Worm (Caenorhabditis elegans): ENCODE data around the gene Y75B8A.34.

Gene Y75B8A.34

ce11 chrIII:12366989-12367557 lies 7.7 kb downstream of the Y75B8A.34 start, which contains the start of gene Y75B8A.33 (continued):
- TF ChIP-seq Y48G9A.11 (GFP tag; IDR thresholded peaks at IDR 0.05), result peak; percentile 38; the same call in 1 of the 2 replicates
- TF ChIP-seq lsy-2 (tag; optimal IDR thresholded peaks at IDR 0.05), result peak in 1 of 2 experiments; percentile 32
- TF ChIP-seq nhr-28 (tag; optimal IDR thresholded peaks at IDR 0.05), result no peak
- no peak for TF ChIP-seq skn-1 (tag; optimal IDR thresholded peaks at IDR 0.05)
- no peak for TF ChIP-seq lim-7 (GFP tag; IDR thresholded peaks at IDR 0.05)
- no peak for TF ChIP-seq ceh-82 (tag; optimal IDR thresholded peaks at IDR 0.05)
- no peak for TF ChIP-seq saeg-2 (GFP tag; IDR thresholded peaks at IDR 0.05)
- TF ChIP-seq nhr-77 (tag; optimal IDR thresholded peaks at IDR 0.05), result no peak
- TF ChIP-seq spr-3 (GFP tag; optimal IDR thresholded peaks at IDR 0.05), result no peak
- no peak for TF ChIP-seq madf-9 (GFP tag; conservative IDR thresholded peaks at IDR 0.05)
- TF ChIP-seq Y75B8A.6 (GFP tag; IDR thresholded peaks at IDR 0.05), result no peak
- no peak for TF ChIP-seq lir-3 (tag; optimal IDR thresholded peaks at IDR 0.05)
- no peak for TF ChIP-seq daf-16 (GFP tag; optimal IDR thresholded peaks at IDR 0.05)
- peak; percentile 19 for TF ChIP-seq daf-16 (tag; optimal IDR thresholded peaks at IDR 0.05)
- no peak for TF ChIP-seq duxl-1 (tag; optimal IDR thresholded peaks at IDR 0.05; ENCODE audit: poor library complexity)
- TF ChIP-seq dmd-6 (GFP tag; IDR thresholded peaks at IDR 0.05), result no peak
- no peak for TF ChIP-seq lin-13 (GFP tag; optimal IDR thresholded peaks at IDR 0.05)
- TF ChIP-seq nhr-10 (tag; optimal IDR thresholded peaks at IDR 0.05), result no peak
- no peak for TF ChIP-seq ZK546.5 (tag; optimal IDR thresholded peaks at IDR 0.05)
- no peak for TF ChIP-seq hmg-1.1 (GFP tag; IDR thresholded peaks at IDR 0.05)
- no peak for TF ChIP-seq hlh-30 (tag; optimal IDR thresholded peaks at IDR 0.05; ENCODE audit: insufficient read depth)
- TF ChIP-seq T26A8.4 (GFP tag; IDR thresholded peaks at IDR 0.05), result no peak
- TF ChIP-seq sdz-12 (GFP tag; optimal IDR thresholded peaks at IDR 0.05), result no peak
- TF ChIP-seq nhr-41 (GFP tag; IDR thresholded peaks at IDR 0.05), result no peak
- peak; percentile 4 for TF ChIP-seq ama-1 (optimal IDR thresholded peaks at IDR 0.05)
- TF ChIP-seq snpc-4 (tag; optimal IDR thresholded peaks at IDR 0.05), result no peak
- TF ChIP-seq mes-2 (tag; optimal IDR thresholded peaks at IDR 0.05; ENCODE audit: poor library complexity, severe bottlenecking), result no peak
- TF ChIP-seq lin-1 (GFP tag; IDR thresholded peaks at IDR 0.05), result no peak
- no peak for TF ChIP-seq zag-1 (tag; optimal IDR thresholded peaks at IDR 0.05)
- no peak for TF ChIP-seq cey-2 (tag; optimal IDR thresholded peaks at IDR 0.05; ENCODE audit: borderline replicate concordance, insufficient read depth)
- no peak for TF ChIP-seq R02D3.7 (tag; optimal IDR thresholded peaks at IDR 0.05)
- TF ChIP-seq rbr-2 (tag; optimal IDR thresholded peaks at IDR 0.05), result no peak

- TF ChIP-seq egl-27 (tag; optimal IDR thresholded peaks at IDR 0.05) (no peak), set-16 (GFP tag; IDR thresholded peaks at IDR 0.05) (peak; percentile 60), mes-2 (tag; optimal IDR thresholded peaks at IDR 0.05; ENCODE audit: poor library complexity, severe bottlenecking) (peak; percentile 18)
These were observed 8.5 kb downstream of the Y75B8A.34 start for ce11 chrIII:12367891-12368290.

- TF ChIP-seq nhr-76 (tag; optimal IDR thresholded peaks at IDR 0.05) (no peak), mdl-1 (tag; optimal IDR thresholded peaks at IDR 0.05) (peak; percentile 5 to 6), pha-4 (GFP tag; IDR thresholded peaks at IDR 0.05) (no peak; the same call in 1 of the 2 replicates), pha-4 (tag; optimal IDR thresholded peaks at IDR 0.05) (no peak), attf-4 (tag; optimal IDR thresholded peaks at IDR 0.05) (no peak), lir-3 (tag; optimal IDR thresholded peaks at IDR 0.05) (no peak), spr-3 (GFP tag; optimal IDR thresholded peaks at IDR 0.05) (no peak), lsy-2 (tag; optimal IDR thresholded peaks at IDR 0.05) (peak in 1 of 2 experiments; percentile 59), ceh-82 (tag; optimal IDR thresholded peaks at IDR 0.05) (no peak), pqm-1 (tag; optimal IDR thresholded peaks at IDR 0.05) (no peak), saeg-2 (GFP tag; IDR thresholded peaks at IDR 0.05) (no peak), lin-13 (GFP tag; optimal IDR thresholded peaks at IDR 0.05) (peak; percentile 20), F26F4.8 (GFP tag; conservative IDR thresholded peaks at IDR 0.05) (no peak), hlh-11 (tag; optimal IDR thresholded peaks at IDR 0.05) (peak; percentile 33), ceh-32 (tag; optimal IDR thresholded peaks at IDR 0.05; ENCODE audit: poor library complexity) (no peak), nhr-42 (GFP tag; IDR thresholded peaks at IDR 0.05) (no peak), ztf-7 (tag; optimal IDR thresholded peaks at IDR 0.05) (no peak), ceh-20 (GFP tag; IDR thresholded peaks at IDR 0.05) (no peak), madf-5 (GFP tag; IDR thresholded peaks at IDR 0.05) (no peak)
These were observed 9.3 kb downstream of the Y75B8A.34 start, which contains the start of gene his-72 for ce11 chrIII:12368462-12369306. his-72 (minus strand) TSS chrIII:12369050.

Data from whole organism, L4 larva.